Worm (Caenorhabditis elegans): ENCODE measurements around the gene lipl-4.

Gene lipl-4

DNA sequence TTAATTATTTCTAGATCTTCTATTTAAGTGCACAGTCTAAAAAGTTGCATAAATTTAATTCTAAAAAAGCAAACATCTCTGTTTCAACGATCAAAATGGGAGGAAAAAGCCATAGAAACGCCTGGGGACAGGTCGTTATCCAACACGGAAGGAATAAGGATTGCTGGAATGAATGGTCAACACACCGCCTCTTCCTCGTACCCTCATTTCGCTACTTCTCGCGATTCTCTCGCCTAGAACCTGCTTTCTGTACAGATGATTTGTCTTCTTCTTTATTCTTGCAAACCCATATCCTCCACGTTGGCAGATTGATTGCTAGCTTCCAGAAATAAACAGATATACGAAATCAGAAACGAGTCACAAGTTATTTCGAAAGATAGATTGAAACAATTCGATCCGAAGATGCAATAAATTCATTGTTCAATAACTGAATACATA lies 35.1 kb upstream of the lipl-4 start, which contains the start of gene dpy-11:
Gene dpy-11 (minus strand): TSS at position 354 of the 438 bp plus-strand sequence.
- TF ChIP-seq ama-1 (optimal IDR thresholded peaks at IDR 0.05) (peak; percentile 96), R02D3.7 (tag; optimal IDR thresholded peaks at IDR 0.05) (no peak), ztf-4 (tag; optimal IDR thresholded peaks at IDR 0.05) (peak; percentile 64), blmp-1 (tag; optimal IDR thresholded peaks at IDR 0.05; ENCODE audit: insufficient read depth) (peak; percentile 37), F13H6.1 (tag; optimal IDR thresholded peaks at IDR 0.05) (peak; percentile 17), nhr-77 (tag; optimal IDR thresholded peaks at IDR 0.05) (no peak), unc-39 (tag; optimal IDR thresholded peaks at IDR 0.05) (no peak), skn-1 (tag; optimal IDR thresholded peaks at IDR 0.05) (no peak), nhr-25 (tag; optimal IDR thresholded peaks at IDR 0.05) (peak; percentile 51), aly-2 (tag; optimal IDR thresholded peaks at IDR 0.05) (no peak), nhr-11 (tag; optimal IDR thresholded peaks at IDR 0.05) (no peak), lin-11 (tag; optimal IDR thresholded peaks at IDR 0.05) (no peak), elt-3 (tag; optimal IDR thresholded peaks at IDR 0.05) (no peak), lsy-2 (tag; optimal IDR thresholded peaks at IDR 0.05) (peak in 1 of 2 experiments; percentile 51), nhr-23 (tag; optimal IDR thresholded peaks at IDR 0.05) (no peak), crh-2 (tag; optimal IDR thresholded peaks at IDR 0.05) (peak; percentile 60), nhr-6 (tag; optimal IDR thresholded peaks at IDR 0.05) (peak; percentile 43), ceh-16 (tag; optimal IDR thresholded peaks at IDR 0.05) (no peak), mdl-1 (tag; optimal IDR thresholded peaks at IDR 0.05) (peak in 1 of 2 experiments; percentile 0), nhr-237 (tag; optimal IDR thresholded peaks at IDR 0.05) (no peak), ztf-11 (tag; optimal IDR thresholded peaks at IDR 0.05) (no peak), C34F6.9 (tag; optimal IDR thresholded peaks at IDR 0.05) (no peak), unc-55 (GFP tag; optimal IDR thresholded peaks at IDR 0.05) (no peak), ZK546.5 (tag; optimal IDR thresholded peaks at IDR 0.05) (no peak), gmeb-1 (tag; optimal IDR thresholded peaks at IDR 0.05) (no peak), nhr-21 (tag; optimal IDR thresholded peaks at IDR 0.05) (peak; percentile 59), elt-1 (tag; optimal IDR thresholded peaks at IDR 0.05) (no peak), egl-27 (tag; optimal IDR thresholded peaks at IDR 0.05) (no peak), snpc-4 (tag; optimal IDR thresholded peaks at IDR 0.05) (no peak), zag-1 (tag; optimal IDR thresholded peaks at IDR 0.05) (no peak), sem-4 (tag; optimal IDR thresholded peaks at IDR 0.05) (no peak), lin-39 (tag; optimal IDR thresholded peaks at IDR 0.05) (no peak), sma-3 (GFP tag; optimal IDR thresholded peaks at IDR 0.05) (peak; percentile 59), dmd-4 (tag; optimal IDR thresholded peaks at IDR 0.05) (no peak), Y55F3AM.14 (GFP tag; optimal IDR thresholded peaks at IDR 0.05) (peak; percentile 43), mbf-1 (tag; optimal IDR thresholded peaks at IDR 0.05) (no peak), fos-1 (tag; optimal IDR thresholded peaks at IDR 0.05) (peak; percentile 36), lin-13 (GFP tag; optimal IDR thresholded peaks at IDR 0.05) (peak; percentile 34), nhr-10 (tag; optimal IDR thresholded peaks at IDR 0.05) (no peak), nhr-12 (tag; optimal IDR thresholded peaks at IDR 0.05) (no peak), peb-1 (tag; optimal IDR thresholded peaks at IDR 0.05) (no peak), mab-5 (tag; optimal IDR thresholded peaks at IDR 0.05) (peak; percentile 17), nhr-129 (tag; optimal IDR thresholded peaks at IDR 0.05) (peak; percentile 87), ceh-82 (tag; optimal IDR thresholded peaks at IDR 0.05) (no peak), sma-9 (GFP tag; optimal IDR thresholded peaks at IDR 0.05) (peak; percentile 14), sma-9 (tag; optimal IDR thresholded peaks at IDR 0.05) (no peak), unc-62 (GFP tag; optimal IDR thresholded peaks at IDR 0.05) (no peak), alr-1 (tag; optimal IDR thresholded peaks at IDR 0.05) (no peak), ztf-1 (GFP tag; conservative IDR thresholded peaks at IDR 0.05) (no peak)

All from whole organism, L2 larva.